Fruit fly (Drosophila melanogaster): ENCODE measurements around the gene PIG-P.

The PIG-P gene

DNA sequence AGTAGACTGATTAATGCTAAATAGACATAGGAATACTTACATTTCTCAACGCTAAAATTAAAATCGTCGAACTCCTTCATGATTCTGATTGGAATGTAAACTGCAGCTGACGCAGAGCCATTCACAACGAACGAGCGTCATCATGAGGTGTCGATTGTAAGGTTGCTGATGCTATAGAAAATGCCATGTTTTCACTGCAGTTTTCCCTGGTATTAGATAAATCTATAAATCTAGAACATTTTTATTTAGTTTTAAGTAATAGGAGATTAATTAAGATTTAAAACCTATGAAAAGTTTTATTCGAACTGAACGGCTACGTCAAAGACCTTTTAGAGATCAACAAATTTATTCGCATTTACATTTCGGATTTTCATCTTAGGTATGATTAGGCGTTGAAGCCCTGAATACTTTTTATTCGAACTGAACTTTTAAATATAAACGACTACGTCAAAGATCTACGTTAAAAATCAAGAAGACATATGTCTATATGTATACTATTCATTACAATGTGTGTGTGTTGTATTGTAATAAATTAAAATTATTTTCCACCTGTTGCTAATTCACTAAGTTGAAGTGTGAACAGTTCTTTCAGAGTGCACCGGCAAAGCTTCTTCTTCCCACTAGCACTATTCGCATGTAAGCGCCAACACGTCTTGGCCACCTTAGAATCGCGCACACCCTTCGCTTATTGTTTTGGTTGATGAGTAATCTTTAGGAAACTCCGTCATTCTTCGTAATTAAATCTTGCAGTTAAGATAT lies 5.7 kb downstream of the PIG-P start, which contains the start of the genes Exo84 and Vps2 (continued):
- TF ChIP-seq en (GFP tag; optimal IDR thresholded peaks at IDR 0.05) (no peak), az2 (GFP tag; optimal IDR thresholded peaks at IDR 0.05) (peak; percentile 41), h (optimal IDR thresholded peaks at IDR 0.05) (no peak), Blimp-1 (GFP tag; optimal IDR thresholded peaks at IDR 0.05) (no peak), sr (GFP tag; IDR thresholded peaks at IDR 0.05) (no peak), Oaz (GFP tag; IDR thresholded peaks at IDR 0.05) (peak; percentile 22; the same call in 1 of the 2 replicates), bigmax (GFP tag; optimal IDR thresholded peaks at IDR 0.05) (no peak), cwo (GFP tag; optimal IDR thresholded peaks at IDR 0.05) (no peak), knrl (GFP tag; IDR thresholded peaks at IDR 0.05; ENCODE audit: partially characterized antibody) (no peak), CG2120 (GFP tag; optimal IDR thresholded peaks at IDR 0.05) (peak; percentile 65), CG7357 (GFP tag; IDR thresholded peaks at IDR 0.05) (peak; percentile 93), mam (GFP tag; optimal IDR thresholded peaks at IDR 0.05) (peak; percentile 46), sima (GFP tag; optimal IDR thresholded peaks at IDR 0.05) (no peak), D (optimal IDR thresholded peaks at IDR 0.05) (no peak), D (GFP tag; optimal IDR thresholded peaks at IDR 0.05) (peak; percentile 17), scrt (GFP tag; optimal IDR thresholded peaks at IDR 0.05) (peak; percentile 81), NC2β (GFP tag; optimal IDR thresholded peaks at IDR 0.05) (no peak), CG8359 (GFP tag; optimal IDR thresholded peaks at IDR 0.05; ENCODE audit: borderline replicate concordance) (no peak), Trl (optimal IDR thresholded peaks at IDR 0.05) (no peak), Trl (GFP tag; optimal IDR thresholded peaks at IDR 0.05) (no peak), CG13775 (GFP tag; optimal IDR thresholded peaks at IDR 0.05) (peak; percentile 71), CG33213 (GFP tag; optimal IDR thresholded peaks at IDR 0.05) (no peak), CG18764 (GFP tag; optimal IDR thresholded peaks at IDR 0.05) (no peak), CG1233 (GFP tag; optimal IDR thresholded peaks at IDR 0.05) (peak; percentile 40), CG12236 (GFP tag; optimal IDR thresholded peaks at IDR 0.05) (no peak), ab (GFP tag; optimal IDR thresholded peaks at IDR 0.05) (peak; percentile 6), Adf1 (GFP tag; IDR thresholded peaks at IDR 0.05) (no peak), CG10267 (tag; optimal IDR thresholded peaks at IDR 0.05) (peak; percentile 33), B-H2 (GFP tag; optimal IDR thresholded peaks at IDR 0.05) (no peak), ems (GFP tag; optimal IDR thresholded peaks at IDR 0.05) (peak; percentile 1), Fer1 (GFP tag; optimal IDR thresholded peaks at IDR 0.05) (no peak), bsh (GFP tag; optimal IDR thresholded peaks at IDR 0.05) (peak in 1 of 2 experiments; percentile 17), CG17912 (GFP tag; optimal IDR thresholded peaks at IDR 0.05) (no peak), fd96Cb (tag; optimal IDR thresholded peaks at IDR 0.05) (peak; percentile 9), aop (GFP tag; IDR thresholded peaks at IDR 0.05) (no peak), inv (GFP tag; IDR thresholded peaks at IDR 0.05; ENCODE audit: partially characterized antibody) (no peak), tna (GFP tag; IDR thresholded peaks at IDR 0.05; ENCODE audit: partially characterized antibody) (no peak), lmd (GFP tag; IDR thresholded peaks at IDR 0.05) (no peak; the same call in 1 of the 2 replicates), ttk (GFP tag; IDR thresholded peaks at IDR 0.05) (no peak), CG15011 (GFP tag; optimal IDR thresholded peaks at IDR 0.05) (no peak), CG13123 (GFP tag; optimal IDR thresholded peaks at IDR 0.05) (no peak), Dip2 (GFP tag; IDR thresholded peaks at IDR 0.05) (no peak), dpn (GFP tag; optimal IDR thresholded peaks at IDR 0.05) (peak in 1 of 2 experiments; percentile 2), corto (GFP tag; optimal IDR thresholded peaks at IDR 0.05) (no peak), toy (GFP tag; IDR thresholded peaks at IDR 0.05) (no peak), pfk (GFP tag; optimal IDR thresholded peaks at IDR 0.05) (no peak), Bgb (GFP tag; IDR thresholded peaks at IDR 0.05; ENCODE audit: partially characterized antibody) (no peak), Tbp (GFP tag; optimal IDR thresholded peaks at IDR 0.05) (no peak), CG42726 (GFP tag; IDR thresholded peaks at IDR 0.05; ENCODE audit: partially characterized antibody) (no peak), CG32772 (GFP tag; IDR thresholded peaks at IDR 0.05) (no peak), psq (GFP tag; optimal IDR thresholded peaks at IDR 0.05) (no peak)

Data from whole organism, embryonic.